Worm (Caenorhabditis elegans) whole organism, L4 larva: ENCODE results near the gene tsct-1.

Source experiments
- D1046.2 ChIP-seq: fragments of 200-800 bp; sonication (Bioruptor generic); IDR thresholded peaks from 2 replicates; pipeline ENCODE4 v1.3.6; 2022; ENCODE audit warnings: missing genetic modification characterization, missing compliant biosample characterization
- F10B5.3 ChIP-seq: sonication (generic microtip); optimal IDR thresholded peaks from 2 replicates; lab custom pipeline; 2016; ENCODE audit warnings: mild to moderate bottlenecking, missing genetic modification characterization, missing compliant biosample characterization
- F26F4.8 ChIP-seq: fragments of 200-800 bp; sonication (Bioruptor generic); conservative IDR thresholded peaks from 2 replicates; pipeline ENCODE4 v1.3.6; 2022; ENCODE audit warnings: missing genetic modification characterization, missing compliant biosample characterization
- F37D6.2 ChIP-seq: sonication (generic microtip); optimal IDR thresholded peaks from 2 replicates; lab custom pipeline; 2016; ENCODE audit warnings: mild to moderate bottlenecking, missing genetic modification characterization, missing compliant biosample characterization
- F44E2.7 ChIP-seq: fragments of 200-800 bp; sonication (Bioruptor generic); IDR thresholded peaks from 2 replicates; pipeline ENCODE4 v2.1.2; 2022; ENCODE audit warnings: missing genetic modification characterization, missing compliant biosample characterization
- F49E8.2 ChIP-seq: sonication (generic microtip); optimal IDR thresholded peaks from 2 replicates; lab custom pipeline; 2016; ENCODE audit warnings: missing compliant biosample characterization, mild to moderate bottlenecking, missing genetic modification characterization, borderline replicate concordance
- T20F7.1 ChIP-seq: fragments of 200-800 bp; sonication (Bioruptor generic); optimal IDR thresholded peaks from 2 replicates; lab custom pipeline; 2018; ENCODE audit warnings: mild to moderate bottlenecking, missing genetic modification characterization, missing compliant biosample characterization
- T26A8.4 ChIP-seq: fragments of 200-800 bp; sonication (Bioruptor generic); IDR thresholded peaks from 2 replicates; pipeline ENCODE4 v1.3.6; 2022; ENCODE audit warnings: missing genetic modification characterization, missing compliant biosample characterization
- Y105C5A.15 ChIP-seq: fragments of 200-800 bp; sonication (Bioruptor generic); IDR thresholded peaks from 2 replicates; pipeline ENCODE4 v1.3.6; 2022; ENCODE audit warnings: missing genetic modification characterization, missing compliant biosample characterization
- Y75B8A.6 ChIP-seq: fragments of 200-800 bp; sonication (Bioruptor generic); IDR thresholded peaks from 2 replicates; pipeline ENCODE4 v1.3.6; 2022; ENCODE audit warnings: missing genetic modification reagents, missing genetic modification characterization, missing compliant biosample characterization
- ZK337.2 ChIP-seq: fragments of 200-800 bp; sonication (Bioruptor generic); IDR thresholded peaks from 2 replicates; pipeline ENCODE4 v1.3.6; 2022; ENCODE audit warnings: missing genetic modification reagents, missing genetic modification characterization, missing compliant biosample characterization
- ZK546.5 ChIP-seq, 2 experiments: sonication (generic microtip); optimal IDR thresholded peaks; 2 replicates each; lab custom pipeline; 2017; ENCODE audit warnings: missing biosample characterization in 2 of 2, missing genetic modification characterization in 2 of 2
- aha-1 ChIP-seq: fragments of 150-350 bp; peaks from one replicate; lab custom pipeline; 2014; ENCODE audit warnings: missing biosample characterization, missing genetic modification characterization
- arid-1 ChIP-seq: fragments of 200-800 bp; sonication (Bioruptor generic); conservative IDR thresholded peaks from 2 replicates; pipeline ENCODE4 v1.3.6; 2022; ENCODE audit warnings: missing genetic modification reagents, missing genetic modification characterization, missing compliant biosample characterization
- cey-2 ChIP-seq: sonication (generic microtip); optimal IDR thresholded peaks from 3 replicates; lab custom pipeline; 2017; ENCODE audit warnings: missing genetic modification characterization, mild to moderate bottlenecking, missing compliant biosample characterization, antibody characterized with exemption, borderline replicate concordance; ENCODE audit not compliant: insufficient read depth
- daf-12 ChIP-seq: fragments of 150-350 bp; optimal IDR thresholded peaks from 2 replicates; lab custom pipeline; 2014; ENCODE audit warnings: missing biosample characterization, missing genetic modification reagents, missing genetic modification characterization
- daf-19 ChIP-seq: fragments of 200-800 bp; sonication (Bioruptor generic); conservative IDR thresholded peaks from 2 replicates; pipeline ENCODE4 v1.3.6; 2022; ENCODE audit warnings: missing genetic modification characterization, missing compliant biosample characterization
- dmd-6 ChIP-seq: fragments of 200-800 bp; sonication (Bioruptor generic); IDR thresholded peaks from 2 replicates; pipeline ENCODE4 v1.3.6; 2022; ENCODE audit warnings: missing genetic modification reagents, missing genetic modification characterization, missing compliant biosample characterization
- dmd-8 ChIP-seq: fragments of 200-800 bp; sonication (Bioruptor generic); IDR thresholded peaks from 2 replicates; pipeline ENCODE4 v1.3.6; 2022; ENCODE audit warnings: missing genetic modification characterization, missing compliant biosample characterization
- dmd-9 ChIP-seq: fragments of 200-800 bp; sonication (Bioruptor generic); IDR thresholded peaks from 2 replicates; pipeline ENCODE4 v1.3.6; 2022; ENCODE audit warnings: missing genetic modification reagents, missing genetic modification characterization, missing compliant biosample characterization
- egl-43 ChIP-seq: fragments of 200-800 bp; sonication (Bioruptor generic); IDR thresholded peaks from 2 replicates; pipeline ENCODE4 v1.3.6; 2022; ENCODE audit warnings: missing genetic modification reagents, missing genetic modification characterization, missing compliant biosample characterization
- hif-1 ChIP-seq, 2 experiments: sonication (generic microtip); optimal IDR thresholded peaks; 2 replicates each; lab custom pipeline; 2016 to 2017; ENCODE audit warnings: missing compliant biosample characterization in 2 of 2, missing genetic modification characterization in 2 of 2, missing genetic modification reagents in 2 of 2, missing genotype in 2 of 2, mild to moderate bottlenecking in 1 of 2
- hlh-11 ChIP-seq: fragments of 200-800 bp; sonication (Bioruptor generic); optimal IDR thresholded peaks from 2 replicates; lab custom pipeline; 2018; ENCODE audit warnings: mild to moderate bottlenecking, missing genetic modification characterization, missing compliant biosample characterization
- lim-7 ChIP-seq: fragments of 200-800 bp; sonication (Bioruptor generic); IDR thresholded peaks from 2 replicates; pipeline ENCODE4 v1.3.6; 2022; ENCODE audit warnings: missing genetic modification characterization, missing compliant biosample characterization
- lin-29 ChIP-seq: fragments of 200-800 bp; sonication (Bioruptor generic); IDR thresholded peaks from 2 replicates; pipeline ENCODE4 v1.3.6; 2022; ENCODE audit warnings: missing genetic modification reagents, missing genetic modification characterization, missing compliant biosample characterization
- lin-39 ChIP-seq: fragments of 150-350 bp; optimal IDR thresholded peaks from 2 replicates; lab custom pipeline; 2014; ENCODE audit warnings: missing biosample characterization, missing genetic modification reagents, missing genetic modification characterization
- lir-3 ChIP-seq: sonication (generic microtip); optimal IDR thresholded peaks from 2 replicates; lab custom pipeline; 2016; ENCODE audit warnings: mild to moderate bottlenecking, missing genetic modification characterization, missing compliant biosample characterization
- madf-9 ChIP-seq: fragments of 200-800 bp; sonication (Bioruptor generic); conservative IDR thresholded peaks from 2 replicates; pipeline ENCODE4 v1.3.6; 2022; ENCODE audit warnings: missing genetic modification reagents, missing genetic modification characterization, missing compliant biosample characterization
- mes-2 ChIP-seq: sonication (generic microtip); optimal IDR thresholded peaks from 2 replicates; lab custom pipeline; 2016; ENCODE audit warnings: missing genotype, mild to moderate bottlenecking, missing genetic modification characterization, missing compliant biosample characterization; ENCODE audit not compliant: poor library complexity, severe bottlenecking
- mxl-2 ChIP-seq: fragments of 200-800 bp; sonication (Bioruptor generic); conservative IDR thresholded peaks from 2 replicates; pipeline ENCODE4 v1.3.6; 2022; ENCODE audit warnings: missing genetic modification reagents, missing genetic modification characterization, missing compliant biosample characterization
- mxl-3 ChIP-seq: fragments of 200-800 bp; sonication (Bioruptor generic); optimal IDR thresholded peaks from 2 replicates; lab custom pipeline; 2018; ENCODE audit warnings: mild to moderate bottlenecking, missing genetic modification characterization, missing compliant biosample characterization
- nhr-10 ChIP-seq: fragments of 150-350 bp; optimal IDR thresholded peaks from 2 replicates; lab custom pipeline; 2014; ENCODE audit warnings: missing biosample characterization, missing genetic modification characterization
- nhr-11 ChIP-seq: fragments of 150-350 bp; optimal IDR thresholded peaks from 2 replicates; lab custom pipeline; 2014; ENCODE audit warnings: missing biosample characterization, missing genetic modification characterization
- nhr-25 ChIP-seq: sonication (generic microtip); optimal IDR thresholded peaks from 2 replicates; lab custom pipeline; 2017; ENCODE audit warnings: missing genetic modification characterization, mild to moderate bottlenecking, missing compliant biosample characterization, antibody characterized with exemption, moderate library complexity, borderline replicate concordance; ENCODE audit not compliant: insufficient read depth
- nhr-28 ChIP-seq: fragments of 150-350 bp; optimal IDR thresholded peaks from 2 replicates; lab custom pipeline; 2014; ENCODE audit warnings: missing biosample characterization, missing genetic modification characterization
- nhr-77 ChIP-seq: fragments of 150-350 bp; optimal IDR thresholded peaks from 2 replicates; lab custom pipeline; 2014; ENCODE audit warnings: missing biosample characterization, missing genetic modification characterization
- pha-4 ChIP-seq, 2 experiments: fragments of 150-350 bp in 1 of 2; fragments of 200-800 bp in 1 of 2; sonication (Bioruptor generic) in 1 of 2; IDR thresholded peaks in 1 of 2; optimal IDR thresholded peaks in 1 of 2; 2 replicates each; pipeline versions ENCODE4 v1.3.6 to Lab custom; 2014 to 2022; ENCODE audit warnings: missing genetic modification characterization in 2 of 2, missing genetic modification reagents in 2 of 2, missing biosample characterization in 1 of 2, missing compliant biosample characterization in 1 of 2
- php-3 ChIP-seq: fragments of 200-800 bp; sonication (Bioruptor generic); IDR thresholded peaks from 2 replicates; pipeline ENCODE4 v1.3.6; 2022; ENCODE audit warnings: missing genetic modification reagents, missing genetic modification characterization, missing compliant biosample characterization
- rbr-2 ChIP-seq: sonication (generic microtip); optimal IDR thresholded peaks from 2 replicates; lab custom pipeline; 2016; ENCODE audit warnings: missing genotype, missing genetic modification characterization, missing compliant biosample characterization
- skn-1 ChIP-seq: fragments of 150-350 bp; optimal IDR thresholded peaks from 2 replicates; lab custom pipeline; 2014; ENCODE audit warnings: missing biosample characterization, missing genetic modification characterization
- snpc-4 ChIP-seq: fragments of 150-350 bp; optimal IDR thresholded peaks from 2 replicates; lab custom pipeline; 2014; ENCODE audit warnings: missing biosample characterization, missing genetic modification characterization
- spr-1 ChIP-seq: sonication (generic microtip); optimal IDR thresholded peaks from 2 replicates; lab custom pipeline; 2016; ENCODE audit warnings: mild to moderate bottlenecking, missing genetic modification characterization, missing compliant biosample characterization
- tag-97 ChIP-seq: fragments of 200-800 bp; sonication (Bioruptor generic); IDR thresholded peaks from 2 replicates; pipeline ENCODE4 v1.3.6; 2022; ENCODE audit warnings: missing genetic modification characterization, missing compliant biosample characterization
- unc-62 ChIP-seq, 3 experiments: fragments of 150-350 bp in 1 of 3; sonication (generic microtip); optimal IDR thresholded peaks in 2 of 3; peaks in 1 of 3; 1 replicate in 1 of 3; 2 replicates in 2 of 3; lab custom pipeline; 2014 to 2017; ENCODE audit warnings: missing biosample characterization in 3 of 3, missing genetic modification characterization in 3 of 3, missing genetic modification reagents in 3 of 3, missing genotype in 1 of 3
- vab-7 ChIP-seq: fragments of 200-800 bp; sonication (Bioruptor generic); IDR thresholded peaks from 2 replicates; pipeline ENCODE4 v1.3.6; 2022; ENCODE audit warnings: missing genetic modification reagents, missing genetic modification characterization, missing compliant biosample characterization
- zfp-2 ChIP-seq: sonication (generic microtip); optimal IDR thresholded peaks from 2 replicates; lab custom pipeline; 2016; ENCODE audit warnings: mild to moderate bottlenecking, missing genetic modification characterization, missing compliant biosample characterization
- zfp-3 ChIP-seq: fragments of 200-800 bp; sonication (Bioruptor generic); conservative IDR thresholded peaks from 2 replicates; pipeline ENCODE4 v1.3.6; 2022; ENCODE audit warnings: missing genetic modification reagents, missing genetic modification characterization, missing compliant biosample characterization
- zip-11 ChIP-seq: fragments of 200-800 bp; sonication (Bioruptor generic); IDR thresholded peaks from 2 replicates; pipeline ENCODE4 v1.3.6; 2022; ENCODE audit warnings: missing genetic modification characterization, missing compliant biosample characterization
- ztf-11 ChIP-seq: fragments of 150-350 bp; optimal IDR thresholded peaks from 2 replicates; lab custom pipeline; 2014; ENCODE audit warnings: missing biosample characterization, missing genetic modification characterization

tsct-1 gene

DNA sequence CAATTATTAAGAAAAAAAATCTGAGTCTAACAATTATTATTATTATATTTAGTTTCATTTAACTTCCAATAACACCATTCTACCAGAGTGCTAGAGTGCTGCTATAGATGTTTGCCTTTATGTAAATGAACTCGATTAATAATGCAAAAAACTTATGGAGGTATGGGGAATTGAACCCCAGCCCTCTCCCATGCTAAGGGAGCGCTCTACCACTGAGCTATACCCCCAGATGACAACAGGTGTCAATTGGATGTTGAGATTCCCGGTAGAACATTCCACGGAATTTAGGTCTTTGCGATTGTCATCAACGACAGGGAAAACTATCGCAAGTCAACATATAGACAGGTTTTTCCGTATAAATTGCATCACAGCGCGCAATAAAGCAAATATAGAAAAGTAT lies 24.1 kb downstream of the tsct-1 start:
- TF ChIP-seq unc-62 (GFP tag; optimal IDR thresholded peaks at IDR 0.05 in 1 of 2; lab: Kevin White, UChicago) (no peak), unc-62 (tag; optimal IDR thresholded peaks at IDR 0.05; lab: Kevin White, UChicago) (no peak), rbr-2 (tag; lab: Kevin White, UChicago) (no peak), skn-1 (tag; lab: Kevin White, UChicago) (no peak), nhr-77 (tag; lab: Kevin White, UChicago) (peak; percentile 19), ZK546.5 (tag; optimal IDR thresholded peaks at IDR 0.05; lab: Kevin White, UChicago) (no peak), egl-43 (GFP tag; lab: Robert Waterston, UW) (peak; percentile 90), dmd-9 (GFP tag; lab: Robert Waterston, UW) (peak; percentile 87), Y75B8A.6 (GFP tag; lab: Robert Waterston, UW) (no peak), F37D6.2 (tag; lab: Kevin White, UChicago) (no peak), F49E8.2 (peak; percentile 71), daf-12 (tag; lab: Kevin White, UChicago) (no peak), lin-29 (GFP tag; lab: Robert Waterston, UW) (peak; percentile 56; the same call in 1 of the 2 replicates), madf-9 (peak; percentile 85), nhr-28 (tag; lab: Kevin White, UChicago) (peak; percentile 26), D1046.2 (GFP tag; lab: Robert Waterston, UW) (no peak), tag-97 (GFP tag; lab: Robert Waterston, UW) (no peak), mxl-3 (peak; percentile 49), mxl-2 (GFP tag; lab: Robert Waterston, UW) (no peak), hif-1 (tag; optimal IDR thresholded peaks at IDR 0.05; lab: Kevin White, UChicago) (peak; percentile 9 to 78), ZK337.2 (peak; percentile 48; the same call in 1 of the 2 replicates), nhr-10 (tag; lab: Kevin White, UChicago) (peak; percentile 5), lir-3 (tag; lab: Kevin White, UChicago) (peak; percentile 76), lin-39 (tag; lab: Kevin White, UChicago) (no peak), T20F7.1 (GFP tag; lab: Kevin White, UChicago) (no peak), spr-1 (tag; lab: Kevin White, UChicago) (peak; percentile 79), nhr-25 (peak; percentile 34), cey-2 (tag; lab: Kevin White, UChicago) (no peak), dmd-8 (GFP tag; lab: Robert Waterston, UW) (peak; percentile 94), zip-11 (peak; percentile 46; the same call in 1 of the 2 replicates), nhr-11 (tag; lab: Kevin White, UChicago) (no peak), php-3 (GFP tag; lab: Robert Waterston, UW) (peak; percentile 58; the same call in 1 of the 2 replicates), zfp-2 (tag; lab: Kevin White, UChicago) (peak; percentile 55), T26A8.4 (GFP tag; lab: Robert Waterston, UW) (peak; percentile 88), F44E2.7 (GFP tag; lab: Robert Waterston, UW) (0 out of 2 replicates have a peak, but pooled peaks have one; percentile 13), snpc-4 (no peak), arid-1 (GFP tag; lab: Robert Waterston, UW) (peak; percentile 78), F26F4.8 (GFP tag; lab: Robert Waterston, UW) (peak; percentile 86), F10B5.3 (tag; lab: Kevin White, UChicago) (peak; percentile 67), lim-7 (GFP tag; lab: Robert Waterston, UW) (peak; percentile 90), hlh-11 (tag; lab: Kevin White, UChicago) (peak; percentile 67), vab-7 (GFP tag; lab: Robert Waterston, UW) (peak; percentile 75), ztf-11 (tag; lab: Kevin White, UChicago) (no peak), aha-1 (tag; lab: Kevin White, UChicago) (peak; percentile 72), daf-19 (GFP tag; lab: Robert Waterston, UW) (peak; percentile 74), pha-4 (GFP tag; IDR thresholded peaks at IDR 0.05; lab: Robert Waterston, UW) (peak; percentile 85; the same call in 1 of the 2 replicates), pha-4 (tag; optimal IDR thresholded peaks at IDR 0.05; lab: Kevin White, UChicago) (no peak), dmd-6 (GFP tag; lab: Robert Waterston, UW) (peak; percentile 69), mes-2 (tag; lab: Kevin White, UChicago) (peak; percentile 73), zfp-3 (peak; percentile 75; the same call in 1 of the 2 replicates), Y105C5A.15 (GFP tag; lab: Robert Waterston, UW) (no peak)
